Worm (Caenorhabditis elegans): ENCODE measurements around the gene F08F8.7.

The F08F8.7 gene

ce11 chrIII:7367012-7367760 is 20.2 kb upstream of the F08F8.7 start, which contains the start of the genes T20B12.5 and T20B12.4:
T20B12.5 (minus strand) TSS chrIII:7367112.
T20B12.4 (plus strand) TSS chrIII:7367710.
- no peak for TF ChIP-seq unc-62 (GFP tag; optimal IDR thresholded peaks at IDR 0.05)

ce11 chrIII:7365602-7366001 is 18.7 kb upstream of the F08F8.7 start, which contains the start of gene F08F8.11:
F08F8.11 (plus strand) TSS chrIII:7365902.
- no peak for TF ChIP-seq unc-62 (GFP tag; optimal IDR thresholded peaks at IDR 0.05)

ce11 chrIII:7359037-7359548 is 12.1 kb upstream of the F08F8.7 start, which contains the start of the genes eco-1 and hmgr-1:
eco-1 (minus strand) TSS chrIII:7359095.
hmgr-1 (plus strand) TSS chrIII:7359498.
- no peak for TF ChIP-seq unc-62 (GFP tag; optimal IDR thresholded peaks at IDR 0.05)

- TF ChIP-seq unc-62 (GFP tag; optimal IDR thresholded peaks at IDR 0.05): no peak
Measured at ce11 chrIII:7358627-7359026, 11.7 kb upstream of the F08F8.7 start.

ce11 chrIII:7357356-7357755 is 10.4 kb upstream of the F08F8.7 start, which contains the start of gene F08F8.10:
F08F8.10 (minus strand) TSS chrIII:7357393.
- TF ChIP-seq unc-62 (GFP tag; optimal IDR thresholded peaks at IDR 0.05): no peak

- no peak for TF ChIP-seq unc-62 (GFP tag; optimal IDR thresholded peaks at IDR 0.05)
Measured at ce11 chrIII:7353871-7354270, 6.9 kb upstream of the F08F8.7 start, which contains the start of gene F08F8.9. F08F8.9 (minus strand) TSS chrIII:7353971.

- no peak for TF ChIP-seq unc-62 (GFP tag; optimal IDR thresholded peaks at IDR 0.05)
Measured at ce11 chrIII:7349075-7349474, 2.1 kb upstream of the F08F8.7 start, which contains the start of gene gos-28. gos-28 (minus strand) TSS chrIII:7349175.

ce11 chrIII:7343389-7343788 is 3.6 kb downstream of the F08F8.7 start, which contains the start of gene F08F8.6:
F08F8.6 (plus strand) TSS chrIII:7343689.
- no peak for TF ChIP-seq unc-62 (GFP tag; optimal IDR thresholded peaks at IDR 0.05)

- TF ChIP-seq unc-62 (GFP tag; optimal IDR thresholded peaks at IDR 0.05): no peak
Measured at ce11 chrIII:7339138-7339537, 7.8 kb downstream of the F08F8.7 start.

- no peak for TF ChIP-seq unc-62 (GFP tag; optimal IDR thresholded peaks at IDR 0.05)
Measured at ce11 chrIII:7338693-7339092, 8.3 kb downstream of the F08F8.7 start, which contains the start of gene kap-1. kap-1 (plus strand) TSS chrIII:7338835.

ce11 chrIII:7338009-7338408 is 8.9 kb downstream of the F08F8.7 start:
- TF ChIP-seq unc-62 (GFP tag; optimal IDR thresholded peaks at IDR 0.05): no peak

- no peak for TF ChIP-seq unc-62 (GFP tag; optimal IDR thresholded peaks at IDR 0.05)
Measured at ce11 chrIII:7336214-7336613, 10.7 kb downstream of the F08F8.7 start, which contains the start of gene gsp-2. gsp-2 (plus strand) TSS chrIII:7336587.

- TF ChIP-seq unc-62 (GFP tag; optimal IDR thresholded peaks at IDR 0.05): no peak
Measured at ce11 chrIII:7335220-7335619, 11.7 kb downstream of the F08F8.7 start, which contains the start of gene F56C9.10. F56C9.10 (minus strand) TSS chrIII:7335316.

ce11 chrIII:7331671-7332070 is 15.3 kb downstream of the F08F8.7 start:
- TF ChIP-seq unc-62 (GFP tag; optimal IDR thresholded peaks at IDR 0.05): no peak

- no peak for TF ChIP-seq unc-62 (GFP tag; optimal IDR thresholded peaks at IDR 0.05)
Measured at ce11 chrIII:7329155-7329732, 17.7 kb downstream of the F08F8.7 start, which contains the start of gene lab-2. lab-2 (minus strand) TSS chrIII:7329607.

- no peak for TF ChIP-seq unc-62 (GFP tag; optimal IDR thresholded peaks at IDR 0.05)
Measured at ce11 chrIII:7323331-7323730, 23.6 kb downstream of the F08F8.7 start.

Measured in whole organism, dauer.